Worm (Caenorhabditis elegans) whole organism, L4/young adult: ENCODE measurements around the gene C15B12.3.

Source experiments
- W03F9.2 ChIP-seq: fragments of 150-350 bp; optimal IDR thresholded peaks from 2 replicates; lab custom pipeline; 2014; ENCODE audit warnings: missing biosample characterization, missing genetic modification characterization
- dao-5 ChIP-seq: sonication (generic microtip); optimal IDR thresholded peaks from 2 replicates; lab custom pipeline; 2016; ENCODE audit warnings: missing genotype, missing genetic modification characterization, moderate library complexity, missing compliant biosample characterization
- him-1 ChIP-seq: sonication (generic microtip); optimal IDR thresholded peaks from 2 replicates; lab custom pipeline; 2016; ENCODE audit warnings: missing genotype, missing genetic modification reagents, missing genetic modification characterization, missing compliant biosample characterization

ce11 chrX:6514466-6514865 lies 47.1 kb upstream of the C15B12.3 start:
- no peak for TF ChIP-seq him-1 (tag; lab: Kevin White, UChicago)
- TF ChIP-seq dao-5 (tag; lab: Kevin White, UChicago), result no peak
- TF ChIP-seq W03F9.2 (tag; lab: Kevin White, UChicago), result no peak
